Fruit fly (Drosophila melanogaster): Measurements from ENCODE around the gene CG17931.

CG17931 gene

dm6 chr3R:16336327-16337052, 22.8 kb downstream of the CG17931 start:
- no peak for TF ChIP-seq CG17801 (GFP tag; optimal IDR thresholded peaks at IDR 0.05; ENCODE audit: partially characterized antibody)

- no peak for TF ChIP-seq CG17801 (GFP tag; optimal IDR thresholded peaks at IDR 0.05; ENCODE audit: partially characterized antibody)
Observed at dm6 chr3R:16335438-16336073, 23.7 kb downstream of the CG17931 start.

dm6 chr3R:16334797-16335196, 24.5 kb downstream of the CG17931 start:
- TF ChIP-seq CG17801 (GFP tag; optimal IDR thresholded peaks at IDR 0.05; ENCODE audit: partially characterized antibody) = no peak

dm6 chr3R:16334329-16334728, 24.9 kb downstream of the CG17931 start:
- TF ChIP-seq CG17801 (GFP tag; optimal IDR thresholded peaks at IDR 0.05; ENCODE audit: partially characterized antibody) = no peak

dm6 chr3R:16331809-16332343, 27.4 kb downstream of the CG17931 start:
- no peak for TF ChIP-seq CG17801 (GFP tag; optimal IDR thresholded peaks at IDR 0.05; ENCODE audit: partially characterized antibody)

- no peak for TF ChIP-seq CG17801 (GFP tag; optimal IDR thresholded peaks at IDR 0.05; ENCODE audit: partially characterized antibody)
Observed at dm6 chr3R:16329797-16330196, 29.5 kb downstream of the CG17931 start.

dm6 chr3R:16327549-16327948, 31.7 kb downstream of the CG17931 start, which contains the start of gene CG17930:
TSS of gene CG17930 (plus strand) at chr3R:16327849.
- TF ChIP-seq CG17801 (GFP tag; optimal IDR thresholded peaks at IDR 0.05; ENCODE audit: partially characterized antibody) = no peak

dm6 chr3R:16325192-16325591, 34.1 kb downstream of the CG17931 start, which contains the start of gene CG17929:
TSS of gene CG17929 (plus strand) at chr3R:16325492.
- no peak for TF ChIP-seq CG17801 (GFP tag; optimal IDR thresholded peaks at IDR 0.05; ENCODE audit: partially characterized antibody)

- TF ChIP-seq CG17801 (GFP tag; optimal IDR thresholded peaks at IDR 0.05; ENCODE audit: partially characterized antibody) = no peak
Observed at dm6 chr3R:16323093-16323492, 36.2 kb downstream of the CG17931 start, which contains the start of gene CG6901. TSS of gene CG6901 (plus strand) at chr3R:16323415.

dm6 chr3R:16321538-16321937, 37.7 kb downstream of the CG17931 start, which contains the start of gene CG44044:
TSS of gene CG44044 (plus strand) at chr3R:16321838.
- TF ChIP-seq CG17801 (GFP tag; optimal IDR thresholded peaks at IDR 0.05; ENCODE audit: partially characterized antibody) = no peak

- no peak for TF ChIP-seq CG17801 (GFP tag; optimal IDR thresholded peaks at IDR 0.05; ENCODE audit: partially characterized antibody)
Observed at dm6 chr3R:16316747-16317146, 42.5 kb downstream of the CG17931 start.

dm6 chr3R:16310081-16310493, 49.2 kb downstream of the CG17931 start:
- no peak for TF ChIP-seq CG17801 (GFP tag; optimal IDR thresholded peaks at IDR 0.05; ENCODE audit: partially characterized antibody)

dm6 chr3R:16309302-16310080, 49.8 kb downstream of the CG17931 start:
- no peak for TF ChIP-seq CG17801 (GFP tag; optimal IDR thresholded peaks at IDR 0.05; ENCODE audit: partially characterized antibody)

- no peak for TF ChIP-seq CG17801 (GFP tag; optimal IDR thresholded peaks at IDR 0.05; ENCODE audit: partially characterized antibody)
Observed at dm6 chr3R:16308057-16308456, 51.2 kb downstream of the CG17931 start.
